Fruit fly (Drosophila melanogaster): ENCODE results near the gene mthl10.
A peak's percentile ranks its signal among the peaks of the same experiment; 100 is the strongest.

mthl10 gene

DNA sequence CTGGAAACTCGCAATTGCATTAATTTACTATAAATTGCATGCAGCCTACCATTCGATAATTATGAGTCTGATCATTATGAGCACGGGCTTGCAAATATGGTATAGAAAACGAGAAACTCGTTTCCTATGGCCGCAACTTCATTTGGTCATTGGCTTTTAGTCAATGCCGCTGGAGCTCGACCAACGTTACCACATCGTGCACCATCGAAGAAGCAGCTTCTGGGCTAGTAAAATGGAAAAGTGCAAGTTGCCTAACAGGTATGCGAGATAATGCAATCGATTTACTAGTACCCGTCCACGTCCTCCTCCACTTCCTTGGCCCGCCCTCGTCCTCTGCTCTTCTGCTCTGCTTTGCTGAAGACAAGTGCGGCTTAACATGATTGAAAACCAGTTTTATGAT is 58.5 kb downstream of the mthl10 start:
- TF ChIP-seq Eip78C (GFP tag) (peak; percentile 50), cyc (GFP tag; optimal IDR thresholded peaks at IDR 0.05) (no peak), Lpt (GFP tag; optimal IDR thresholded peaks at IDR 0.05) (peak; percentile 47), ss (GFP tag; optimal IDR thresholded peaks at IDR 0.05) (peak in 1 of 2 experiments; percentile 48), fd85E (GFP tag; optimal IDR thresholded peaks at IDR 0.05) (no peak), CG10669 (GFP tag; optimal IDR thresholded peaks at IDR 0.05) (no peak), CG6808 (GFP tag; optimal IDR thresholded peaks at IDR 0.05) (peak; percentile 5), Sox15 (GFP tag; optimal IDR thresholded peaks at IDR 0.05) (no peak), CG4318 (GFP tag; optimal IDR thresholded peaks at IDR 0.05) (no peak), Hr39 (GFP tag; optimal IDR thresholded peaks at IDR 0.05) (no peak), dac (GFP tag; optimal IDR thresholded peaks at IDR 0.05) (no peak), achi (GFP tag; optimal IDR thresholded peaks at IDR 0.05) (no peak)
